Worm (Caenorhabditis elegans) whole organism, L1 larva: ENCODE data around the gene pgp-5.

Source experiments
- lin-14 ChIP-seq: fragments of 200-800 bp; sonication (Bioruptor generic); optimal IDR thresholded peaks from 2 replicates; lab custom pipeline; 2018; ENCODE audit warnings: mild to moderate bottlenecking, missing genetic modification characterization, moderate library complexity, missing compliant biosample characterization
- snpc-4 ChIP-seq: fragments of 150-350 bp; optimal IDR thresholded peaks from 2 replicates; lab custom pipeline; 2014; ENCODE audit warnings: missing biosample characterization, missing genetic modification characterization
- zag-1 ChIP-seq: fragments of 150-350 bp; optimal IDR thresholded peaks from 2 replicates; lab custom pipeline; 2014; ENCODE audit warnings: missing biosample characterization, missing genetic modification characterization
- ztf-11 ChIP-seq, 2 experiments: sonication (generic microtip); optimal IDR thresholded peaks; 2 replicates each; lab custom pipeline; 2016 to 2017; ENCODE audit warnings: missing genetic modification characterization in 2 of 2, missing biosample characterization in 1 of 2, missing compliant biosample characterization in 1 of 2

DNA sequence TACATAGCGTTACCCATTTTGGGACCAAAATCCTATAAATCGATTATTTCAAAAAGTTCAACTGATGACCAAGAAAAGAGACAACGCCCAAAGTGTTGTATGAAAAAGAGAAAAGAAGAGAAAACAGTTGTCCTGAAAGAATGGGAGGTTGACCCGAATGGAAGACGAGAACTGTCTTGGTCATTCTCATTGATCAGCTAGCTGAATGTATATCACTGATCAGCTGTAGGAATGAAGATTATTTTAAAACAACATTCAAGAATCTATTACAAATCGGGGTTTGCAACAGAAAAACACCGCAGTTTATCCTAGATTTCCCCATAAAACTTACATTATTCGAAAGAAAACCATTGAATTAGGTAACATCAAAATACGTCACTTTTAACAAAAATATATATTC, 31.4 kb upstream of the pgp-5 start, which contains the start of gene F47B10.5:
- TF ChIP-seq lin-14 (GFP tag; lab: Kevin White, UChicago) (no peak), snpc-4 (tag; lab: Kevin White, UChicago) (no peak), zag-1 (no peak), ztf-11 (tag; optimal IDR thresholded peaks at IDR 0.05; lab: Kevin White, UChicago) (no peak)
